Fruit fly (Drosophila melanogaster): ENCODE measurements around the gene Nuak.

Gene Nuak

dm6 chr3R:10350741-10351629 lies 86.9 kb downstream of the Nuak start (continued):
- no peak for TF ChIP-seq hb (GFP tag; IDR thresholded peaks at IDR 0.05; ENCODE audit: partially characterized antibody)
- TF ChIP-seq CG17186 (GFP tag; optimal IDR thresholded peaks at IDR 0.05): no peak
- peak; percentile 68 for TF ChIP-seq CG4328 (GFP tag; optimal IDR thresholded peaks at IDR 0.05)
- peak; percentile 81 for TF ChIP-seq CG8924 (tag; optimal IDR thresholded peaks at IDR 0.05)
- peak; percentile 83 for TF ChIP-seq CG10209 (GFP tag; optimal IDR thresholded peaks at IDR 0.05)
- no peak for TF ChIP-seq CG10321 (GFP tag; IDR thresholded peaks at IDR 0.05)
- no peak for TF ChIP-seq hbn (GFP tag; IDR thresholded peaks at IDR 0.05; ENCODE audit: partially characterized antibody)
- peak; percentile 8 for TF ChIP-seq Camta (GFP tag; optimal IDR thresholded peaks at IDR 0.05)
- no peak for TF ChIP-seq CG15073 (GFP tag; optimal IDR thresholded peaks at IDR 0.05)
- no peak for TF ChIP-seq CG14965 (GFP tag; optimal IDR thresholded peaks at IDR 0.05; ENCODE audit: borderline replicate concordance)
- TF ChIP-seq nom (GFP tag; optimal IDR thresholded peaks at IDR 0.05): no peak
- no peak for TF ChIP-seq CG14667 (GFP tag; IDR thresholded peaks at IDR 0.05)
- peak; percentile 74 for TF ChIP-seq CG15011 (GFP tag; optimal IDR thresholded peaks at IDR 0.05)
- TF ChIP-seq Dfd (GFP tag; optimal IDR thresholded peaks at IDR 0.05): peak in 1 of 2 experiments; percentile 76
- TF ChIP-seq CG12104 (GFP tag; optimal IDR thresholded peaks at IDR 0.05): peak; percentile 82
- no peak for TF ChIP-seq MESR4 (GFP tag; optimal IDR thresholded peaks at IDR 0.05)
- peak; percentile 32 for TF ChIP-seq nerfin-1 (tag; optimal IDR thresholded peaks at IDR 0.05)
- peak; percentile 78 for TF ChIP-seq CG13894 (tag; optimal IDR thresholded peaks at IDR 0.05)
- TF ChIP-seq ash1 (GFP tag; optimal IDR thresholded peaks at IDR 0.05): no peak
- TF ChIP-seq CG13287 (GFP tag; IDR thresholded peaks at IDR 0.05; ENCODE audit: partially characterized antibody): no peak
- TF ChIP-seq grn (GFP tag; optimal IDR thresholded peaks at IDR 0.05): no peak
- TF ChIP-seq CG7839 (tag; optimal IDR thresholded peaks at IDR 0.05): peak; percentile 91
- no peak for TF ChIP-seq vnd (GFP tag; IDR thresholded peaks at IDR 0.05; ENCODE audit: partially characterized antibody)
- no peak for TF ChIP-seq CG32772 (GFP tag; IDR thresholded peaks at IDR 0.05)
- no peak for TF ChIP-seq CG2889 (GFP tag; IDR thresholded peaks at IDR 0.05)
- no peak for TF ChIP-seq NC2α (GFP tag; optimal IDR thresholded peaks at IDR 0.05)
- TF ChIP-seq CG12155 (GFP tag; optimal IDR thresholded peaks at IDR 0.05): peak; percentile 82
- TF ChIP-seq caup (GFP tag; optimal IDR thresholded peaks at IDR 0.05; ENCODE audit: severe bottlenecking): peak; percentile 86
- TF ChIP-seq CG9876 (GFP tag; optimal IDR thresholded peaks at IDR 0.05): peak; percentile 36
- TF ChIP-seq CG8290 (GFP tag; optimal IDR thresholded peaks at IDR 0.05): no peak
- TF ChIP-seq CG8290 (tag; optimal IDR thresholded peaks at IDR 0.05): peak in 1 of 2 experiments; percentile 82
- no peak for TF ChIP-seq Drgx (GFP tag; IDR thresholded peaks at IDR 0.05)
- TF ChIP-seq CG6813 (GFP tag; optimal IDR thresholded peaks at IDR 0.05): peak; percentile 62
- no peak for TF ChIP-seq dan (GFP tag; IDR thresholded peaks at IDR 0.05)
- TF ChIP-seq NFAT (GFP tag; IDR thresholded peaks at IDR 0.05): no peak
- no peak for TF ChIP-seq CG11696 (GFP tag; IDR thresholded peaks at IDR 0.05)
- peak; percentile 82 for TF ChIP-seq CG10147 (GFP tag; optimal IDR thresholded peaks at IDR 0.05)
- TF ChIP-seq pfk (GFP tag; optimal IDR thresholded peaks at IDR 0.05): peak; percentile 71
- TF ChIP-seq CG13624 (GFP tag; optimal IDR thresholded peaks at IDR 0.05): peak; percentile 88
- peak; percentile 53 for TF ChIP-seq Atf-2 (GFP tag; optimal IDR thresholded peaks at IDR 0.05)
- no peak for TF ChIP-seq Sin3A (optimal IDR thresholded peaks at IDR 0.05)
- TF ChIP-seq CG4424 (GFP tag; optimal IDR thresholded peaks at IDR 0.05): peak; percentile 83
- TF ChIP-seq Ets97D (GFP tag; optimal IDR thresholded peaks at IDR 0.05): peak; percentile 35
- TF ChIP-seq peb (GFP tag; IDR thresholded peaks at IDR 0.05): no peak
- TF ChIP-seq CG6765 (GFP tag; optimal IDR thresholded peaks at IDR 0.05): peak; percentile 67
- peak; percentile 18 for TF ChIP-seq CG14710 (tag; optimal IDR thresholded peaks at IDR 0.05)
- TF ChIP-seq bcd (GFP tag; optimal IDR thresholded peaks at IDR 0.05): peak; percentile 82
- TF ChIP-seq Opbp (GFP tag; IDR thresholded peaks at IDR 0.05; ENCODE audit: partially characterized antibody): no peak
- TF ChIP-seq NC2β (GFP tag; optimal IDR thresholded peaks at IDR 0.05): peak; percentile 43

Data from whole organism, embryonic.